Worm (Caenorhabditis elegans): ENCODE results near the gene Y116A8C.24.
A peak's percentile ranks its signal among the peaks of the same experiment; 100 is the strongest.

Gene Y116A8C.24

ce11 chrIV:17087384-17088099 lies 16.9 kb upstream of the Y116A8C.24 start, which contains the start of the genes snx-13 and snr-1 (continued):
- peak; percentile 94 for TF ChIP-seq C08G9.2 (tag; optimal IDR thresholded peaks at IDR 0.05)
- TF ChIP-seq sox-2 (GFP tag; IDR thresholded peaks at IDR 0.05): peak; percentile 45
- TF ChIP-seq tbx-7 (tag; optimal IDR thresholded peaks at IDR 0.05): peak; percentile 96
- TF ChIP-seq syd-9 (tag; optimal IDR thresholded peaks at IDR 0.05): peak; percentile 66
- no peak for TF ChIP-seq dve-1 (tag; optimal IDR thresholded peaks at IDR 0.05)
- peak; percentile 96 for TF ChIP-seq fax-1 (tag; optimal IDR thresholded peaks at IDR 0.05)
- peak; percentile 89 for TF ChIP-seq pqm-1 (tag; optimal IDR thresholded peaks at IDR 0.05)
- peak; percentile 99 for TF ChIP-seq tbx-2 (tag; optimal IDR thresholded peaks at IDR 0.05)
- TF ChIP-seq ceh-2 (tag; optimal IDR thresholded peaks at IDR 0.05): peak; percentile 95
- TF ChIP-seq ahr-1 (tag; optimal IDR thresholded peaks at IDR 0.05): peak; percentile 98
- no peak for TF ChIP-seq nhr-11 (tag; optimal IDR thresholded peaks at IDR 0.05)
- TF ChIP-seq mec-3 (tag; optimal IDR thresholded peaks at IDR 0.05; ENCODE audit: borderline replicate concordance): peak; percentile 95
- peak; percentile 82 for TF ChIP-seq gmeb-2 (tag; optimal IDR thresholded peaks at IDR 0.05)
- peak; percentile 94 for TF ChIP-seq ceh-19 (GFP tag; optimal IDR thresholded peaks at IDR 0.05)
- TF ChIP-seq pros-1 (tag; optimal IDR thresholded peaks at IDR 0.05): no peak
- TF ChIP-seq unc-86 (tag; optimal IDR thresholded peaks at IDR 0.05): peak; percentile 97
- TF ChIP-seq ceh-9 (tag; optimal IDR thresholded peaks at IDR 0.05): no peak
- TF ChIP-seq ceh-14 (tag; optimal IDR thresholded peaks at IDR 0.05): peak; percentile 98

- no peak for TF ChIP-seq elt-4 (tag; optimal IDR thresholded peaks at IDR 0.05)
- TF ChIP-seq K02D7.2 (tag; optimal IDR thresholded peaks at IDR 0.05): no peak
These were observed 14.1 kb upstream of the Y116A8C.24 start for ce11 chrIV:17084839-17085238.

DNA sequence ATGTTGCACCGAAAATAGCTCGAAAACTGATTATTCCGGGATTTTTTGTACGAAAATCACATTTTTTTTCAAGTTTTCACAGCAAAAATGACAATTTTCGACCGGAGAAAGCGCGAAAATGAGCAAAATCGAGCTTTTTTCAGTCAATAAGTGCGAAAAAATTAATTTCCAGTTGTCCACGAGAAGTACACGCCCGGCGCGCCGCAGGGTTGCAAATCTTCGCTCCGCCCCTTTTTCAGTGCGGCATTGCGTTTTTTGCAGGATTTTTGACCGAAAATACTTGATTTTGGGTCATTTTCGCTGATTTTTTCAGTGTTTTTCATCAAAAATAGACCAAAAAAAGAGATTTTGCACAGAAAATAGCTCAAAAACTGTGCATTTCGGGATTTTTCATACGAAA lies 13.6 kb upstream of the Y116A8C.24 start:
- no peak for TF ChIP-seq pha-2 (tag; optimal IDR thresholded peaks at IDR 0.05)
- no peak for TF ChIP-seq hlh-30 (tag; optimal IDR thresholded peaks at IDR 0.05; ENCODE audit: insufficient read depth)
- TF ChIP-seq pag-3 (tag; optimal IDR thresholded peaks at IDR 0.05; ENCODE audit: borderline replicate concordance): no peak
- TF ChIP-seq ttx-3 (tag; optimal IDR thresholded peaks at IDR 0.05): no peak
- no peak for TF ChIP-seq ztf-16 (tag; optimal IDR thresholded peaks at IDR 0.05)
- no peak for TF ChIP-seq mec-3 (tag; optimal IDR thresholded peaks at IDR 0.05; ENCODE audit: borderline replicate concordance)
- TF ChIP-seq tbx-2 (tag; optimal IDR thresholded peaks at IDR 0.05): no peak
- TF ChIP-seq ceh-48 (tag; optimal IDR thresholded peaks at IDR 0.05): no peak
- no peak for TF ChIP-seq lim-6 (tag; optimal IDR thresholded peaks at IDR 0.05)
- TF ChIP-seq nhr-232 (tag; optimal IDR thresholded peaks at IDR 0.05): no peak

ce11 chrIV:17078649-17079048 lies 8.0 kb upstream of the Y116A8C.24 start, which contains the start of gene Y116A8C.25:
Gene Y116A8C.25, minus strand, starts transcription at chrIV:17078749.
- TF ChIP-seq hlh-8 (tag; optimal IDR thresholded peaks at IDR 0.05) (no peak), pax-1 (tag; optimal IDR thresholded peaks at IDR 0.05) (no peak), ceh-45 (GFP tag; IDR thresholded peaks at IDR 0.05) (no peak), dmd-4 (tag; optimal IDR thresholded peaks at IDR 0.05; ENCODE audit: borderline replicate concordance) (no peak), unc-42 (tag; optimal IDR thresholded peaks at IDR 0.05) (no peak), ceh-14 (tag; optimal IDR thresholded peaks at IDR 0.05) (no peak), unc-3 (GFP tag; conservative IDR thresholded peaks at IDR 0.05) (no peak), unc-3 (tag; optimal IDR thresholded peaks at IDR 0.05) (no peak), fkh-10 (GFP tag; optimal IDR thresholded peaks at IDR 0.05) (no peak), K02D7.2 (tag; optimal IDR thresholded peaks at IDR 0.05) (no peak), pat-9 (tag; optimal IDR thresholded peaks at IDR 0.05) (no peak), che-1 (tag; optimal IDR thresholded peaks at IDR 0.05) (no peak), K09A11.1 (tag; optimal IDR thresholded peaks at IDR 0.05; ENCODE audit: insufficient read depth) (no peak), ceh-6 (GFP tag; optimal IDR thresholded peaks at IDR 0.05) (no peak), hlh-6 (tag; optimal IDR thresholded peaks at IDR 0.05) (no peak), hlh-13 (GFP tag; optimal IDR thresholded peaks at IDR 0.05) (no peak), madf-2 (tag; optimal IDR thresholded peaks at IDR 0.05) (no peak), odd-2 (tag; optimal IDR thresholded peaks at IDR 0.05) (no peak), ama-1 (optimal IDR thresholded peaks at IDR 0.05) (no peak)

Measured in whole organism, late embryonic.